Worm (Caenorhabditis elegans): ENCODE results near the gene best-16.

The best-16 gene

DNA sequence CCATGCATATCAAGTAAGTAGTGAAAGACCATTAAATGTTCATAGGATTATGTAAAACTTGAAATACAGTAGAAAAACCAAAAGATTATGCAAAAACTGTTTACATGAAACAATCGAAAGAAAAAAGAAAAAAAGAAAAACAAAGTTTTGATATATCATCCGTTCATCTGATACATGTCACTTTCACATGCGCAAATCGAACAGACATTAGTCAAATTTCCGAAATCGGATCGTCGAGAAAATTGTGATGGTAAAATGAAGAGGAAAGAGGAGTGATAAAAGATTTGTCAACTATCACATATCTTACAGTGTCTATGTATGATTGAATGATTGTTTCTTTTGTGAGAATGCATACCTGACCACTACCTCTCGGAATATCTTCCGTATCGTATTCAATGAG is 13.3 kb upstream of the best-16 start:
- no peak for TF ChIP-seq ccch-3 (GFP tag; optimal IDR thresholded peaks at IDR 0.05)
- no peak for TF ChIP-seq sea-2 (GFP tag; IDR thresholded peaks at IDR 0.05)
- no peak for TF ChIP-seq chd-7 (tag; optimal IDR thresholded peaks at IDR 0.05)
- no peak for TF ChIP-seq cebp-2 (GFP tag; IDR thresholded peaks at IDR 0.05)
- no peak for TF ChIP-seq repo-1 (tag; optimal IDR thresholded peaks at IDR 0.05)
- TF ChIP-seq let-526 (GFP tag; IDR thresholded peaks at IDR 0.05) = no peak
- TF ChIP-seq hmg-20 (GFP tag; IDR thresholded peaks at IDR 0.05) = no peak
- TF ChIP-seq mel-28 (tag; optimal IDR thresholded peaks at IDR 0.05; ENCODE audit: borderline replicate concordance) = no peak

DNA sequence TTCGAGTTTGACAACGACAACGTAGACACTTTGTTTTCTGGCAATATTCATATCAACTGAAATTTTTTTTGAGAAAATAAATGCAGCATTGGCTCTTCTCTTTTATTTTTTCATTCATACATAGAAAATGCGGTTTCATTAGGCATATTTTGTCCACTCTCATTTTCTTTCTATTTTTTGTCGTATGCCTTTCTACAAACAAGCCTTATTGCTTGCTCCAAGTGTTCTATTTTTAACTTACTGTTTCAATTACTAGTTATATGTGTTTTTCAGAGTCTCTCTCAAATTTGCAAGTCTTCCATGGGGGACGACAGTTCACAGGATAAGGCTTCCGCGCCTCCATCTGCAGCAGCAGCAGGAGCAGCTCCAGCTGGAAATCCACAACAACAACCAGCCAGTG is 10.3 kb upstream of the best-16 start, which contains the start of gene kcc-1:
Gene kcc-1, plus strand, starts transcription at position 301 of the 400 bp plus-strand sequence.
- no peak for TF ChIP-seq C17E4.6 (GFP tag; IDR thresholded peaks at IDR 0.05)
- TF ChIP-seq nhr-90 (tag; optimal IDR thresholded peaks at IDR 0.05) = no peak
- TF ChIP-seq ets-4 (GFP tag; optimal IDR thresholded peaks at IDR 0.05) = no peak
- TF ChIP-seq mcd-1 (GFP tag; IDR thresholded peaks at IDR 0.05) = no peak
- no peak for TF ChIP-seq nhr-179 (tag; optimal IDR thresholded peaks at IDR 0.05)
- TF ChIP-seq mel-28 (tag; optimal IDR thresholded peaks at IDR 0.05; ENCODE audit: borderline replicate concordance) = no peak

DNA sequence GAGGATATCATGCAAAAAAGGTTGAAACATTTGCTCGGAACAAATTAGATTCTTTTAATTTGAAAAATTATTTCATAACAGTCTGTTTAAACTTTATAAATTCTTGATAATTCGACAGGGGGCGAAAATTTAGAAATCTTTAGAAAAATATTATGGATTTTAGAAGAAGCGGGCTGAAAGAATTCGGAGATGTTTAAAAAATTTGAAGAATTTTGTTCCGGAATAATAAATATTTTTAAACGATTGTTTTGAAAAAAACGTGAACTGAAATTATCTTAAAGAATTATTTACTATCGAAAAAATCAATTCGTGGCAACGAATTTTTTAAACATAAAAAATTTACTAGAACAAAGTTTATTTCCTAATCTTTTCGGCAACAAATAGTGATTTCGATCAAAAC is 8.1 kb upstream of the best-16 start, which contains the start of gene R13A1.3:
Gene R13A1.3, plus strand, starts transcription at position 301 of the 400 bp plus-strand sequence.
- TF ChIP-seq bed-2 (GFP tag; IDR thresholded peaks at IDR 0.05) = no peak
- no peak for TF ChIP-seq nfya-1 (tag; optimal IDR thresholded peaks at IDR 0.05; ENCODE audit: borderline replicate concordance, insufficient read depth)
- TF ChIP-seq F57A8.1 (GFP tag; optimal IDR thresholded peaks at IDR 0.05) = no peak
- TF ChIP-seq snpc-3.4 (tag; optimal IDR thresholded peaks at IDR 0.05) = no peak
- no peak for TF ChIP-seq lag-1 (GFP tag; IDR thresholded peaks at IDR 0.05)
- no peak for TF ChIP-seq tbp1 (GFP tag; optimal IDR thresholded peaks at IDR 0.05)
- TF ChIP-seq efl-1 (GFP tag; optimal IDR thresholded peaks at IDR 0.05) = no peak

DNA sequence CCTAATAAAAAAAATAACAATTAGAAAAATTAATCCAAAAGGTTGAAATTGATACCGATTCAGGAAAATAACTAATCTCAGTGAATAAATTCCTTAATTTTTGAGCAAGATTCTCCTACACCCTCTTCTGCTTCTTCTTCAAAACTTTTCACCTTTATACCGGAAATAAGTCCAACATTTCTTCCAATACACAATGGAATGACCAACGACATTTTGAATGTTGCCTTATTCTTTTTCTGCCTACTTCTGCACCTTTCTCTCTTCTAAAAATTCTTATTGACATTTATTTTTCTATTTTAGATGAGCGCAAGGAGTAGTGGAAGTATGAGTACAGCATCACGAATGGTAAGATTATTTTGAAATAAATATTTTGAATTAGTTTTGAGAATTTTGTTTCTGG is 1.2 kb upstream of the best-16 start, which contains the start of gene unc-8:
Gene unc-8, plus strand, starts transcription at position 301 of the 400 bp plus-strand sequence.
- TF ChIP-seq attf-6 (GFP tag; IDR thresholded peaks at IDR 0.05) (no peak), ets-4 (GFP tag; optimal IDR thresholded peaks at IDR 0.05) (no peak)

DNA sequence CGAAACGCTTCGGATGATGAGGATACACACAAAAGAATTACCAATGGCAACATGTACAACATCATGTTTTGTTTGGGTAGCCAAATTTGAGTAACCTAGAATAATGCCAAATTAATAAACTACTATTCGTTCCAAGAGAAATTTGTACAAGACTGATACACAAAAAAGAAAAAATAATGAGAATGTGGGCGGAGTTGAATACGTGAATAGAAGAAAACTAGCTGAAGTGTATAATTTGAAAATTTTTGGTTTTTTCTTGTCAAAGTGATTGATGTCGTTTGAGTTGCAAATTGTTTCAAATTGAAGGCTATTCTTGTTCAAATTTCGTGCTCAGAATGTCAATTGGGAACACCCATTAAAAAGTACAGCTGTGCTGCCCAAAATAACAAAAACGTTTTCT is 3.9 kb downstream of the best-16 start, which contains the start of gene R13A1.5:
Gene R13A1.5, minus strand, starts transcription at position 101 of the 400 bp plus-strand sequence.
- TF ChIP-seq B0336.3 (GFP tag; IDR thresholded peaks at IDR 0.05) (no peak), ceh-40 (GFP tag; IDR thresholded peaks at IDR 0.05) (no peak), ztf-28 (GFP tag; IDR thresholded peaks at IDR 0.05) (no peak), nhr-27 (tag; optimal IDR thresholded peaks at IDR 0.05) (no peak)

DNA sequence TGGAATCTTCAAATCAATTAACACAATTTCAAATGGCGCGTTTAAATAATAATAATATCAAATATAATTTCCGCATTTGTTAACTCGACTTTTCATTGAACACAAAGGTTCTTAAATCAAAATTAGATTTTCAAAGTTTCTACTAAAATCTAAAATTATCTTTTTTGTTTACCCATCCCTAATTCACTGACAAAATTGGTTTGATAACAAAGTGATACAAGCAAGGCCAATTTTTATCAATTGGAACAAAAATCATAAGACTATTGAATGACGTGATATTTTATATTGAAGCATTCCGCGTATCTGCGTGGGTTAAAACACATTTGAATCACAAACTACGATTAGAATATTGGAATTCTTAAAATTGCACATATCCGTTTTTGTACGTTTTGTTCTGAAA is 5.2 kb downstream of the best-16 start:
- TF ChIP-seq atf-7 (tag; optimal IDR thresholded peaks at IDR 0.05) = peak; percentile 57
- TF ChIP-seq lir-1 (GFP tag; conservative IDR thresholded peaks at IDR 0.05) = no peak
- peak; percentile 34 for TF ChIP-seq ztf-26 (tag; optimal IDR thresholded peaks at IDR 0.05)
- peak; percentile 76 for TF ChIP-seq nhr-80 (tag; optimal IDR thresholded peaks at IDR 0.05)
- peak; percentile 1 for TF ChIP-seq ZK185.1 (tag; optimal IDR thresholded peaks at IDR 0.05; ENCODE audit: poor library complexity, severe bottlenecking)

All from whole organism, young adult.